Fruit fly (Drosophila melanogaster) whole organism, adult: ENCODE results near the gene CG7518.
A peak's percentile ranks its signal among the peaks of the same experiment; 100 is the strongest.

ENCODE experiments used
- CG11617 ChIP-seq: fragments of 200-800 bp; sonication (Bioruptor generic); optimal IDR thresholded peaks from 2 replicates; lab custom pipeline; 2017; ENCODE audit warnings: mild to moderate bottlenecking, missing biosample characterization, missing genetic modification reagents, missing genetic modification characterization
- CG12768 ChIP-seq: fragments of 200-800 bp; sonication (Bioruptor generic); optimal IDR thresholded peaks from 2 replicates; lab custom pipeline; 2017; ENCODE audit warnings: missing biosample characterization, missing genetic modification characterization, mild to moderate bottlenecking, moderate library complexity, missing genetic modification reagents
- CG14711 ChIP-seq: fragments of 200-800 bp; sonication (Bioruptor generic); optimal IDR thresholded peaks from 2 replicates; lab custom pipeline; 2018; ENCODE audit warnings: missing biosample characterization, mild to moderate bottlenecking, missing genetic modification characterization, moderate library complexity
- CG1620 ChIP-seq: fragments of 200-800 bp; sonication (Bioruptor generic); optimal IDR thresholded peaks from 2 replicates; lab custom pipeline; 2016; ENCODE audit warnings: missing biosample characterization, missing genetic modification characterization
- CG33017 ChIP-seq: fragments of 200-800 bp; sonication (Bioruptor generic); optimal IDR thresholded peaks from 2 replicates; lab custom pipeline; 2018; ENCODE audit warnings: missing biosample characterization, mild to moderate bottlenecking, missing genetic modification characterization, moderate library complexity
- CG5204 ChIP-seq: fragments of 200-800 bp; sonication (Bioruptor generic); optimal IDR thresholded peaks from 2 replicates; lab custom pipeline; 2016; ENCODE audit warnings: missing biosample characterization, missing genetic modification characterization
- CG7045 ChIP-seq: fragments of 200-800 bp; sonication (Bioruptor generic); optimal IDR thresholded peaks from 2 replicates; lab custom pipeline; 2017; ENCODE audit warnings: missing biosample characterization, mild to moderate bottlenecking, missing genetic modification characterization
- CG7101 ChIP-seq: fragments of 200-800 bp; sonication (Bioruptor generic); optimal IDR thresholded peaks from 2 replicates; lab custom pipeline; 2018; ENCODE audit warnings: missing biosample characterization, mild to moderate bottlenecking, missing genetic modification characterization, moderate library complexity
- Clk ChIP-seq: fragments of 200-800 bp; sonication (Bioruptor generic); optimal IDR thresholded peaks from 2 replicates; lab custom pipeline; 2017; ENCODE audit warnings: missing biosample characterization, missing genetic modification characterization
- Crg-1 ChIP-seq: fragments of 200-800 bp; sonication (Bioruptor generic); optimal IDR thresholded peaks from 2 replicates; lab custom pipeline; 2016; ENCODE audit warnings: missing biosample characterization, missing genetic modification characterization
- Hr96 ChIP-seq: fragments of 200-800 bp; sonication (Bioruptor generic); optimal IDR thresholded peaks from 2 replicates; lab custom pipeline; 2016; ENCODE audit warnings: missing biosample characterization, missing genetic modification characterization
- Mnt ChIP-seq: fragments of 200-800 bp; sonication (Bioruptor generic); optimal IDR thresholded peaks from 2 replicates; lab custom pipeline; 2016; ENCODE audit warnings: missing biosample characterization, mild to moderate bottlenecking, missing genetic modification characterization
- bab1 ChIP-seq: fragments of 200-800 bp; sonication (Bioruptor generic); optimal IDR thresholded peaks from 3 replicates; lab custom pipeline; 2019; ENCODE audit warnings: missing biosample characterization, mild to moderate bottlenecking, missing genetic modification characterization, moderate library complexity
- cic ChIP-seq: fragments of 200-800 bp; sonication (Bioruptor generic); optimal IDR thresholded peaks from 2 replicates; lab custom pipeline; 2017; ENCODE audit warnings: missing biosample characterization, mild to moderate bottlenecking, missing genetic modification characterization, moderate library complexity
- cnc ChIP-seq, 2 experiments: fragments of >200 bp; optimal IDR thresholded peaks; 2 replicates each; lab custom pipeline; 2017
- kay ChIP-seq: fragments of 200-800 bp; sonication (Bioruptor generic); peaks from one replicate; lab custom pipeline; 2016; ENCODE audit warnings: missing biosample characterization, missing genetic modification characterization, borderline replicate concordance
- ovo ChIP-seq: fragments of 200-800 bp; sonication (Bioruptor generic); optimal IDR thresholded peaks from 2 replicates; lab custom pipeline; 2016; ENCODE audit warnings: missing biosample characterization, missing genetic modification characterization
- pad ChIP-seq: fragments of 200-800 bp; sonication (Bioruptor generic); optimal IDR thresholded peaks from 3 replicates; lab custom pipeline; 2017; ENCODE audit warnings: missing biosample characterization, missing genetic modification characterization, mild to moderate bottlenecking, moderate library complexity, missing genetic modification reagents
- tj ChIP-seq: fragments of 200-800 bp; sonication (Bioruptor generic); optimal IDR thresholded peaks from 3 replicates; lab custom pipeline; 2017; ENCODE audit warnings: missing biosample characterization, mild to moderate bottlenecking, missing genetic modification characterization, moderate library complexity
- toe ChIP-seq: fragments of 200-800 bp; sonication (Bioruptor generic); optimal IDR thresholded peaks from 2 replicates; lab custom pipeline; 2016; ENCODE audit warnings: missing biosample characterization, missing genetic modification characterization

CG7518 gene

DNA sequence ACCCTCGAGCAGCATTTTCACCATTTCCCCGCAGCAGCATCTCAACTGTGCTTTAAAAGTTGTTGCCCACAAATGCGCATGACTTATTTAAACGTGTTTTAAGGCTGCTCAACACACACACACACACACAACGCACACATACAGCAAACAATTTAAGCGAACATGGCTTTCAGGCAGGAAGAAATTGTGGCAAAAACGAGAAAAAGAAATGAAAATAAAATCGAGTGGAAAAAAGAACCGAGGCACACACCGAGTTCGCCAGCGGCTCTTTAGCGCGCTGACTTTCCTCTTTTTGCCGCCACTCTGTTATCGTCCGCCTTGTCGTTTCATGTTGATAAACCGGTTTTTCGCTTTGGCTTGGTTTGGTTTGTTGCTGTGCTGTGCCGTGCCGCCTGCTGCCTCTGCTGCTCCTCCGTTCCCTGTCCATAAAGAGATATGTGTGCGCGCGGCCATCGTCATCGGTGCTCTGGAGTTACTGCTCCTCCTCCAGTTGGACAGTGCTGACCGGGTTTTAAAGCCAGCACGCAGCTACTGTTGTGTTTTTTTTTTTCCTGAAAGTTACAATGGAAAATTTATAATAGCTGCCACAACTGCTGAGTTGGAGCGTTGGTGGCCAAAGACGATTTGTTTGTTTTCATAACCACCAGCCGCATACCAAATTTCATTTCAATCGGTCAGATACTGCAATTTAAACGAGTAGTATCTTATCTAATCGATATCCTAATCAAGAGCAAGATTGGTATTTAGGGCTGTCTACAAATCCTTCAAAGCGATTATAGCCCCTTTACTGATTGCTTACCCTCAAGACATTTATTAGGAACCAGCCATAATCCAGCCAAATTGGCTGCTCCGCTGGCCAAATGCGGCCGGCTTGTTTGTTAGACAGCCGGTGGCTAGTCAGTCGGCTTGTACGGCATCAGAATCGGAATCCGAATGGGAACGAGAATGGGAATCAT, 18.2 kb downstream of the CG7518 start:
- peak; percentile 21 for TF ChIP-seq CG12768 (GFP tag; lab: Kevin White, UChicago)
- TF ChIP-seq CG33017 (tag; lab: Kevin White, UChicago): no peak
- TF ChIP-seq toe (GFP tag; lab: Kevin White, UChicago): no peak
- TF ChIP-seq ovo (GFP tag; lab: Kevin White, UChicago): peak; percentile 15
- TF ChIP-seq CG7045: no peak
- TF ChIP-seq kay (GFP tag; lab: Kevin White, UChicago): peak; percentile 67
- no peak for TF ChIP-seq CG11617 (GFP tag; lab: Kevin White, UChicago)

DNA sequence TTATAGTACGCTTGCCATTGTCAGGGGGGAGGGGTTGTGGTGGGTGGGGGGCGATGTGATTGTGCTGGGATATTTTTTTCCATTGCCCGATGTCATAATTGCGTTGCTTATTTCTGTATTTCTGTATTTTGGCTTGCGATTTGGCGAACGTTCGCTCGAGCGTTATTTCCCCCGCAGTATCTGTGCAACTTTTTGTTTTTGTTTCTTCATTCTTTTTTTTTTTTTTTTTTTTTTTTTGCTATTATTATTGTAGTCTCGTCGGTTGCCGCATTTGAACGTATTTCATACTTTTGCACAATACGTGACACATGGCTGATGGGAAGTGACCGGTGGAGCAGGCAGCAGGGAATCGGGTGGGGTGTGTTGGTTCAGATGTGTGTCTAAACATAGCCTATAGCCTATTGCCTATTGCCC, 19.7 kb downstream of the CG7518 start:
- peak; percentile 40 for TF ChIP-seq tj (GFP tag; lab: Kevin White, UChicago)
- peak; percentile 8 for TF ChIP-seq CG11617 (GFP tag; lab: Kevin White, UChicago)
- no peak for TF ChIP-seq toe (GFP tag; lab: Kevin White, UChicago)
- peak; percentile 91 for TF ChIP-seq kay (GFP tag; lab: Kevin White, UChicago)
- TF ChIP-seq Mnt (GFP tag; lab: Kevin White, UChicago): peak; percentile 65
- no peak for TF ChIP-seq CG7101 (tag; lab: Kevin White, UChicago)
- no peak for TF ChIP-seq pad (GFP tag; lab: Kevin White, UChicago)
- no peak for TF ChIP-seq Crg-1 (GFP tag; lab: Kevin White, UChicago)
- TF ChIP-seq CG14711 (tag; lab: Kevin White, UChicago): no peak
- TF ChIP-seq CG33017 (tag; lab: Kevin White, UChicago): no peak
- TF ChIP-seq CG5204 (GFP tag; lab: Kevin White, UChicago): no peak
- TF ChIP-seq CG12768 (GFP tag; lab: Kevin White, UChicago): peak; percentile 47
- no peak for TF ChIP-seq bab1 (GFP tag; lab: Kevin White, UChicago)
- no peak for TF ChIP-seq cnc (optimal IDR thresholded peaks at IDR 0.05; lab: Kevin White, UChicago)
- no peak for TF ChIP-seq CG1620 (GFP tag; lab: Kevin White, UChicago)
- TF ChIP-seq ovo (GFP tag; lab: Kevin White, UChicago): no peak
- TF ChIP-seq CG7045: no peak
- peak; percentile 90 for TF ChIP-seq cic (GFP tag; lab: Kevin White, UChicago)

- TF ChIP-seq toe (GFP tag; lab: Kevin White, UChicago): no peak
- no peak for TF ChIP-seq Hr96 (GFP tag; lab: Kevin White, UChicago)
- no peak for TF ChIP-seq kay (GFP tag; lab: Kevin White, UChicago)
- TF ChIP-seq CG7045: no peak
- TF ChIP-seq CG7101 (tag; lab: Kevin White, UChicago): no peak
- no peak for TF ChIP-seq Crg-1 (GFP tag; lab: Kevin White, UChicago)
- peak; percentile 19 for TF ChIP-seq CG33017 (tag; lab: Kevin White, UChicago)
- no peak for TF ChIP-seq Clk (GFP tag; lab: Kevin White, UChicago)
- peak; percentile 5 for TF ChIP-seq ovo (GFP tag; lab: Kevin White, UChicago)
- TF ChIP-seq pad (GFP tag; lab: Kevin White, UChicago): no peak
- TF ChIP-seq Mnt (GFP tag; lab: Kevin White, UChicago): peak; percentile 36
- peak; percentile 42 for TF ChIP-seq cic (GFP tag; lab: Kevin White, UChicago)
- TF ChIP-seq cnc (optimal IDR thresholded peaks at IDR 0.05; lab: Kevin White, UChicago): no peak
- TF ChIP-seq tj (GFP tag; lab: Kevin White, UChicago): no peak
Measured at dm6 chr3R:13018284-13018900, 20.5 kb downstream of the CG7518 start.

DNA sequence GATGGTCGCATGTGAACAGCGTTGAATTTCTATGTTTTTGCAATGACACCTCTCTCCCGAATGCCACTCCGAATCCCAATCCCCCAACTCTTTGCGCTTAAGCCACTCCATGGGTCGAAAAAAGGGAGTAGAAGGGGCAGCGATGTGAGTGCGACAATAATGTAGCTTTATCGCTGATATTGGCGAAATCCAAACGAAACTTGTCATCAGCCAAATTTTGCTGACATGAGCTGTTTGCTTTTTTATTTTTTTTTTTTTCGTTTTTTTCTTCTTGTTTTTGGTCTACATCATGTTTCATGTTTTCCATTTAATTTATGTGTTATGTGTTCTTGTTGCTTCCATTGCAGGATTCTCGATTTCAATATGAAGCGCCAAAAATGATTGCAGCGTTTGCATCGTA, 21.1 kb downstream of the CG7518 start:
- TF ChIP-seq pad (GFP tag; lab: Kevin White, UChicago) (no peak), CG33017 (tag; lab: Kevin White, UChicago) (no peak), CG14711 (tag; lab: Kevin White, UChicago) (no peak), cic (GFP tag; lab: Kevin White, UChicago) (no peak), CG1620 (GFP tag; lab: Kevin White, UChicago) (no peak), tj (GFP tag; lab: Kevin White, UChicago) (peak; percentile 99), bab1 (GFP tag; lab: Kevin White, UChicago) (no peak), CG5204 (GFP tag; lab: Kevin White, UChicago) (no peak)

- TF ChIP-seq CG7101 (tag; lab: Kevin White, UChicago) (peak; percentile 42), Hr96 (GFP tag; lab: Kevin White, UChicago) (no peak), bab1 (GFP tag; lab: Kevin White, UChicago) (peak; percentile 44), kay (GFP tag; lab: Kevin White, UChicago) (peak; percentile 85), ovo (GFP tag; lab: Kevin White, UChicago) (no peak), CG12768 (GFP tag; lab: Kevin White, UChicago) (peak; percentile 31), CG7045 (peak; percentile 1), CG11617 (GFP tag; lab: Kevin White, UChicago) (peak; percentile 46), CG1620 (GFP tag; lab: Kevin White, UChicago) (peak; percentile 49), cnc (optimal IDR thresholded peaks at IDR 0.05; lab: Kevin White, UChicago) (no peak), cic (GFP tag; lab: Kevin White, UChicago) (peak; percentile 8), toe (GFP tag; lab: Kevin White, UChicago) (no peak), Clk (GFP tag; lab: Kevin White, UChicago) (no peak), CG5204 (GFP tag; lab: Kevin White, UChicago) (no peak), Crg-1 (GFP tag; lab: Kevin White, UChicago) (peak; percentile 32), pad (GFP tag; lab: Kevin White, UChicago) (peak; percentile 33), Mnt (GFP tag; lab: Kevin White, UChicago) (peak; percentile 58), tj (GFP tag; lab: Kevin White, UChicago) (peak; percentile 23), CG33017 (tag; lab: Kevin White, UChicago) (no peak), CG14711 (tag; lab: Kevin White, UChicago) (peak; percentile 59)
Measured at dm6 chr3R:13030257-13031173, 32.6 kb downstream of the CG7518 start, which contains the start of the genes CG46281 and CG46280. CG46281 (minus strand) TSS chr3R:13030307. CG46280 (minus strand) TSS chr3R:13030659.
